Worm (Caenorhabditis elegans): ENCODE data around the gene cul-2.

- TF ChIP-seq lin-38 (GFP tag; IDR thresholded peaks at IDR 0.05) (no peak), pqm-1 (tag; optimal IDR thresholded peaks at IDR 0.05) (no peak)
Measured at ce11 chrIII:13642227-13642626, 44.8 kb upstream of the cul-2 start, which contains the start of gene T12D8.10.
